Worm (Caenorhabditis elegans): ENCODE data around the gene nhr-32.

DNA sequence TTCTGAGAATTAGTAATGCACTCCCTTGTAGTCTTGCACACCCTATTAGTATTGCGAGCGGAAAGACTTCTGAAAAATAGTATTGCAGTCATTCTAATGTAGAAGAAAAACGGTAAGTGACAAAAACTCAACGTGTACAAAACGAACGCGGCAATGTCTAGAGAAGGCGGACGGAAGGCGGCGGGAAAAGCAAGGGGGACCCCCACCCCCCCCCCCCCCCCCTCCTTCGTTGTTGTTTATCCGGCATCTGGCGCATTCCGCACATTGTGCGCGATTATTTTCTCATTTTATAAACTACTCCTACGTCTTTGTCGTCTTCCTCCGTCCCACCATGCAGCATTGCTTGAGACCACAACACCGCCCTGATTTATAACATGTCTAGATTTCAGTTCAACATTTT is 49.5 kb upstream of the nhr-32 start:
- TF ChIP-seq him-1 (tag; optimal IDR thresholded peaks at IDR 0.05) (no peak), dao-5 (tag; optimal IDR thresholded peaks at IDR 0.05) (no peak)
